Fruit fly (Drosophila melanogaster) whole organism, embryonic: ENCODE data around the gene CG32102.

ENCODE experiments used
- Aef1 ChIP-seq: fragments of 200-800 bp; sonication (Bioruptor generic); IDR thresholded peaks from 3 replicates; pipeline ENCODE4 v1.3.6; 2022; ENCODE audit warnings: missing biosample characterization, missing genetic modification characterization
- Antp ChIP-seq: fragments of 200-800 bp; sonication (Bioruptor generic); optimal IDR thresholded peaks from 3 replicates; lab custom pipeline; 2016; ENCODE audit warnings: missing biosample characterization, missing genetic modification characterization
- BtbVII ChIP-seq: fragments of 200-800 bp; sonication (Bioruptor generic); optimal IDR thresholded peaks from 3 replicates; lab custom pipeline; 2017; ENCODE audit warnings: missing biosample characterization, mild to moderate bottlenecking, missing genetic modification characterization
- CG10147 ChIP-seq: fragments of 200-800 bp; sonication (Bioruptor generic); optimal IDR thresholded peaks from 2 replicates; lab custom pipeline; 2019; ENCODE audit warnings: missing biosample characterization, mild to moderate bottlenecking, missing genetic modification characterization, moderate library complexity
- CG11247 ChIP-seq: fragments of 200-800 bp; sonication (Bioruptor generic); IDR thresholded peaks from 2 replicates; pipeline ENCODE4 v1.3.6; 2022; ENCODE audit warnings: missing biosample characterization, missing genetic modification characterization
- CG11723 ChIP-seq: fragments of 200-800 bp; sonication (Bioruptor generic); optimal IDR thresholded peaks from 2 replicates; lab custom pipeline; 2017; ENCODE audit warnings: missing biosample characterization, mild to moderate bottlenecking, missing genetic modification characterization
- CG12071 ChIP-seq: fragments of 200-800 bp; sonication (Bioruptor generic); optimal IDR thresholded peaks from 3 replicates; lab custom pipeline; 2018; ENCODE audit warnings: missing biosample characterization, mild to moderate bottlenecking, missing genetic modification characterization
- CG12155 ChIP-seq: fragments of 200-800 bp; sonication (Bioruptor generic); optimal IDR thresholded peaks from 3 replicates; lab custom pipeline; 2016; ENCODE audit warnings: missing biosample characterization, missing genetic modification characterization
- CG12659 ChIP-seq: fragments of 200-800 bp; sonication (Bioruptor generic); optimal IDR thresholded peaks from 3 replicates; lab custom pipeline; 2017; ENCODE audit warnings: mild to moderate bottlenecking, missing biosample characterization, missing genetic modification reagents, missing genetic modification characterization
- CG1529 ChIP-seq: fragments of 200-800 bp; sonication (Bioruptor generic); optimal IDR thresholded peaks from 3 replicates; lab custom pipeline; 2018; ENCODE audit warnings: missing biosample characterization, missing genetic modification characterization
- CG15601 ChIP-seq: fragments of 200-800 bp; sonication (Bioruptor generic); optimal IDR thresholded peaks from 3 replicates; lab custom pipeline; 2019; ENCODE audit warnings: missing biosample characterization, mild to moderate bottlenecking, missing genetic modification characterization, moderate library complexity
- CG2120 ChIP-seq: fragments of 200-800 bp; sonication (Bioruptor generic); optimal IDR thresholded peaks from 3 replicates; lab custom pipeline; 2016; ENCODE audit warnings: missing biosample characterization, missing genetic modification characterization
- CG2199 ChIP-seq: fragments of 200-800 bp; sonication (Bioruptor generic); IDR thresholded peaks from 3 replicates; pipeline ENCODE4 v1.3.6; 2022; ENCODE audit warnings: missing biosample characterization, missing genetic modification characterization
- CG32767 ChIP-seq: fragments of 200-800 bp; sonication (Bioruptor generic); IDR thresholded peaks from 2 replicates; pipeline ENCODE4 v1.3.6; 2022; ENCODE audit warnings: missing biosample characterization, missing genetic modification characterization
- CG33213 ChIP-seq: fragments of 200-800 bp; sonication (Bioruptor generic); optimal IDR thresholded peaks from 3 replicates; lab custom pipeline; 2016; ENCODE audit warnings: missing biosample characterization, missing genetic modification characterization
- CG6765 ChIP-seq: fragments of 200-800 bp; sonication (Bioruptor generic); optimal IDR thresholded peaks from 3 replicates; lab custom pipeline; 2017; ENCODE audit warnings: missing biosample characterization, mild to moderate bottlenecking, missing genetic modification characterization
- CG7839 ChIP-seq: fragments of 200-800 bp; sonication (Bioruptor generic); optimal IDR thresholded peaks from 3 replicates; lab custom pipeline; 2018; ENCODE audit warnings: missing biosample characterization, mild to moderate bottlenecking, missing genetic modification characterization, moderate library complexity
- CG7928 ChIP-seq: fragments of 200-800 bp; sonication (Bioruptor generic); optimal IDR thresholded peaks from 2 replicates; lab custom pipeline; 2017; ENCODE audit warnings: missing biosample characterization, mild to moderate bottlenecking, missing genetic modification characterization
- CG8924 ChIP-seq: fragments of 200-800 bp; optimal IDR thresholded peaks from 3 replicates; lab custom pipeline; 2019; ENCODE audit warnings: missing biosample characterization, mild to moderate bottlenecking, missing genetic modification characterization, moderate library complexity
- CG9932 ChIP-seq: fragments of 200-800 bp; sonication (Bioruptor generic); IDR thresholded peaks from 2 replicates; pipeline ENCODE4 v1.3.6; 2022; ENCODE audit warnings: missing biosample characterization, missing genetic modification characterization
- D19A ChIP-seq: fragments of 200-800 bp; optimal IDR thresholded peaks from 3 replicates; lab custom pipeline; 2019; ENCODE audit warnings: missing biosample characterization, mild to moderate bottlenecking, missing genetic modification characterization, moderate library complexity
- D19B ChIP-seq: fragments of 200-800 bp; sonication (Bioruptor generic); optimal IDR thresholded peaks from 2 replicates; lab custom pipeline; 2017; ENCODE audit warnings: missing biosample characterization, mild to moderate bottlenecking, missing genetic modification characterization
- Dbx ChIP-seq: fragments of 200-800 bp; sonication (Bioruptor generic); IDR thresholded peaks from 3 replicates; pipeline ENCODE4 v1.3.6; 2022; ENCODE audit warnings: missing biosample characterization, missing genetic modification characterization
- Dp ChIP-seq: fragments of 200-800 bp; sonication (Bioruptor generic); optimal IDR thresholded peaks from 2 replicates; lab custom pipeline; 2018; ENCODE audit warnings: missing biosample characterization, mild to moderate bottlenecking, missing genetic modification characterization, moderate library complexity
- Ets65A ChIP-seq: fragments of 200-800 bp; sonication (Bioruptor generic); peaks from one replicate; lab custom pipeline; 2016; ENCODE audit warnings: missing biosample characterization, missing genetic modification characterization
- H15 ChIP-seq: fragments of 200-800 bp; sonication (Bioruptor generic); IDR thresholded peaks from 3 replicates; pipeline ENCODE4 v1.3.6; 2022; ENCODE audit warnings: missing biosample characterization, missing genetic modification characterization
- H2.0 ChIP-seq: fragments of 200-800 bp; sonication (Bioruptor generic); IDR thresholded peaks from 2 replicates; pipeline ENCODE4 v1.3.6; 2022; ENCODE audit warnings: missing biosample characterization, missing genetic modification characterization
- HLH4C ChIP-seq: fragments of 200-800 bp; sonication (Bioruptor generic); IDR thresholded peaks from 3 replicates; pipeline ENCODE4 v1.3.6; 2022; ENCODE audit warnings: missing biosample characterization, missing genetic modification characterization; ENCODE audit not compliant: partially characterized antibody
- HLH54F ChIP-seq: fragments of 200-800 bp; sonication (Bioruptor generic); optimal IDR thresholded peaks from 3 replicates; lab custom pipeline; 2016; ENCODE audit warnings: missing biosample characterization, missing genetic modification characterization
- Med ChIP-seq: fragments of 200-800 bp; sonication (Bioruptor generic); peaks from one replicate; lab custom pipeline; 2016; ENCODE audit warnings: missing biosample characterization, missing genetic modification characterization, mild to moderate bottlenecking, inconsistent platforms, moderate library complexity
- Nf-YA ChIP-seq: fragments of 200-800 bp; sonication (Bioruptor generic); IDR thresholded peaks from 2 replicates; pipeline ENCODE4 v1.3.6; 2022; ENCODE audit warnings: missing biosample characterization, missing genetic modification characterization
- PHDP ChIP-seq: fragments of 200-800 bp; sonication (Bioruptor generic); optimal IDR thresholded peaks from 3 replicates; lab custom pipeline; 2018; ENCODE audit warnings: missing biosample characterization, mild to moderate bottlenecking, missing genetic modification characterization, moderate library complexity
- Ravus ChIP-seq: fragments of 200-800 bp; sonication (Bioruptor generic); IDR thresholded peaks from 2 replicates; pipeline ENCODE4 v1.3.6; 2022; ENCODE audit warnings: missing biosample characterization, missing genetic modification characterization
- TFAM ChIP-seq: fragments of 200-800 bp; sonication (Bioruptor generic); optimal IDR thresholded peaks from 2 replicates; lab custom pipeline; 2017; ENCODE audit warnings: missing biosample characterization, missing genetic modification characterization, inconsistent platforms
- Tbp ChIP-seq: fragments of >200 bp; optimal IDR thresholded peaks from 2 replicates; lab custom pipeline; 2018; ENCODE audit warnings: missing biosample characterization, missing genetic modification characterization
- aop ChIP-seq: fragments of 200-800 bp; sonication (Bioruptor generic); IDR thresholded peaks from 2 replicates; pipeline ENCODE4 v1.3.6; 2022; ENCODE audit warnings: missing biosample characterization, missing genetic modification characterization
- dmrt99B ChIP-seq: fragments of 200-800 bp; sonication (Bioruptor generic); optimal IDR thresholded peaks from 2 replicates; lab custom pipeline; 2018; ENCODE audit warnings: missing biosample characterization, mild to moderate bottlenecking, missing genetic modification characterization, moderate library complexity
- dpn ChIP-seq, 2 experiments: fragments of 200-800 bp; sonication (Bioruptor generic); optimal IDR thresholded peaks; 3 replicates each; lab custom pipeline; 2016; ENCODE audit warnings: missing biosample characterization in 2 of 2, missing genetic modification characterization in 2 of 2
- ems ChIP-seq: fragments of 200-800 bp; sonication (Bioruptor generic); optimal IDR thresholded peaks from 3 replicates; lab custom pipeline; 2016; ENCODE audit warnings: missing biosample characterization, missing genetic modification characterization
- fd3F ChIP-seq: fragments of 200-800 bp; sonication (Bioruptor generic); optimal IDR thresholded peaks from 2 replicates; lab custom pipeline; 2018; ENCODE audit warnings: missing biosample characterization, mild to moderate bottlenecking, missing genetic modification characterization, moderate library complexity
- ftz-f1 ChIP-seq: fragments of 200-800 bp; sonication (Bioruptor generic); optimal IDR thresholded peaks from 2 replicates; lab custom pipeline; 2016; ENCODE audit warnings: missing biosample characterization, missing genetic modification characterization
- hbn ChIP-seq: fragments of 200-800 bp; sonication (Bioruptor generic); IDR thresholded peaks from 2 replicates; pipeline ENCODE4 v1.3.6; 2022; ENCODE audit warnings: missing biosample characterization, missing genetic modification characterization; ENCODE audit not compliant: partially characterized antibody
- klu ChIP-seq: fragments of 200-800 bp; sonication (Bioruptor generic); IDR thresholded peaks from 2 replicates; pipeline ENCODE4 v1.3.6; 2022; ENCODE audit warnings: missing biosample characterization, missing genetic modification characterization
- pros ChIP-seq: fragments of 200-800 bp; sonication (Bioruptor generic); optimal IDR thresholded peaks from 3 replicates; lab custom pipeline; 2019; ENCODE audit warnings: missing biosample characterization, mild to moderate bottlenecking, missing genetic modification characterization, moderate library complexity
- run ChIP-seq: fragments of 200-800 bp; sonication (Bioruptor generic); optimal IDR thresholded peaks from 3 replicates; lab custom pipeline; 2018; ENCODE audit warnings: missing biosample characterization, mild to moderate bottlenecking, missing genetic modification characterization
- tgo ChIP-seq: fragments of 200-800 bp; sonication (Bioruptor generic); IDR thresholded peaks from 3 replicates; pipeline ENCODE4 v1.3.6; 2022; ENCODE audit warnings: missing biosample characterization, missing genetic modification characterization
- vvl ChIP-seq: fragments of 200-800 bp; sonication (Bioruptor generic); IDR thresholded peaks from 2 replicates; pipeline ENCODE4 v1.3.6; 2022; ENCODE audit warnings: missing biosample characterization, missing genetic modification characterization
- wek ChIP-seq: fragments of 200-800 bp; sonication (Bioruptor generic); optimal IDR thresholded peaks from 3 replicates; lab custom pipeline; 2018; ENCODE audit warnings: missing biosample characterization, mild to moderate bottlenecking, missing genetic modification characterization, moderate library complexity
- wor ChIP-seq: fragments of 200-800 bp; sonication (Bioruptor generic); IDR thresholded peaks from 2 replicates; pipeline ENCODE4 v1.3.6; 2022; ENCODE audit warnings: missing biosample characterization, missing genetic modification characterization
- zen2 ChIP-seq: fragments of 200-800 bp; sonication (Bioruptor generic); IDR thresholded peaks from 3 replicates; pipeline ENCODE4 v1.3.6; 2022; ENCODE audit warnings: missing biosample characterization, missing genetic modification characterization; ENCODE audit not compliant: partially characterized antibody

Gene CG32102

DNA sequence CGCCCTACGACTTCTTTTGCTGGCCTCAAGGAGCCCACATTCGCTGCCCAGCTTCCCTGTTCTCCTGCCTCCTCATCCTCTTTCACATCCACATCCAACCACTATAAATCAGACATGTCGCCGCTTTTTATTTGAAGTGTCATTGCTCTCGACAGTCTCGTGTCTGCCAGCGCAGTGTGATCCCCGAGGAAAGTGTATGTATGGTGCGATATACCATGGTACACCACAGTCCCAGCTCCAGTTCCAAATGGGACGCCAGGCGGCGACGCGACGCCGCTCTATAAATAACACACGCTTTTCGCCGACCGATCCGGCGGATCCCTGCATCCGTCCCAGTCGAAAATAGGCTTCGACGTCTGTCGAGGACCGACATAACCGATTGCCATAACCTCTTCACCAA is 8.6 kb upstream of the CG32102 start:
- no peak for TF ChIP-seq CG12071
- TF ChIP-seq TFAM (GFP tag; lab: Kevin White, UChicago), result no peak
- no peak for TF ChIP-seq wor (GFP tag; lab: Robert Waterston, UW)
- peak; percentile 67 for TF ChIP-seq D19A (tag; lab: Kevin White, UChicago)
- peak; percentile 63 for TF ChIP-seq Ets65A (GFP tag; lab: Kevin White, UChicago)
- TF ChIP-seq H15 (GFP tag; lab: Robert Waterston, UW), result no peak
- peak; percentile 12 for TF ChIP-seq Med (GFP tag; lab: Kevin White, UChicago)
- peak; percentile 71; the same call in 1 of the 3 replicates for TF ChIP-seq CG2199 (GFP tag; lab: Robert Waterston, UW)

DNA sequence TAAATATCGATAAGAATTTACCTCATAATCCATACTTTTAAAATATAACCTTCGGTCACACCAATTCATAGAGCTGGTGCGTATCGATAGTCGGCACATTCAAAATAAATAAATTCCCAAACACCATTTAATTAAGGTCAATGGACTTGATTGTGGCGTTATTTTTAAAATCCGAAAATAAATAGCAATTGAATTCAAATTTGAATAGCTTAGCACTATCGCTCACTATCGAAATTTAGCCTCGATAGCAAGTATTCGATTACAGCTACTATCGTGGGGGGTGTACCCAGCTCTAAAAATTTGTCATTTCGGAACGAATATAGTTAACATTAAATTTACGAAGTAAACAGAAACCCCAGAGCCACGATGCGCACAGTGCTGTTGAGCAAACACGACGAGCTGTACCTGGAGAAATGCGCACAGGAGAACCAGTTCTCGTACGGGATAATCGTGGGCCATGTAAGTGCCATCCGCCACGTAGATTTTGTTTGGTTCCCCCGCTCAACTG is 1.9 kb upstream of the CG32102 start, which contains the start of gene CG10616:
CG10616 (plus strand) TSS at position 258 of the 508 bp plus-strand sequence.
- TF ChIP-seq PHDP, result no peak
- no peak for TF ChIP-seq CG7928 (GFP tag; lab: Kevin White, UChicago)
- TF ChIP-seq CG2120 (GFP tag; lab: Kevin White, UChicago), result peak; percentile 1
- no peak for TF ChIP-seq CG32767 (GFP tag; lab: Robert Waterston, UW)
- no peak for TF ChIP-seq Ravus
- TF ChIP-seq pros, result no peak
- TF ChIP-seq CG15601 (tag; lab: Kevin White, UChicago), result no peak
- no peak for TF ChIP-seq CG7839 (tag; lab: Kevin White, UChicago)
- TF ChIP-seq BtbVII (GFP tag; lab: Kevin White, UChicago), result no peak
- no peak for TF ChIP-seq dmrt99B
- TF ChIP-seq tgo (GFP tag; lab: Robert Waterston, UW), result no peak
- TF ChIP-seq CG33213 (GFP tag; lab: Kevin White, UChicago), result peak; percentile 28
- TF ChIP-seq CG12155 (GFP tag; lab: Kevin White, UChicago), result no peak
- TF ChIP-seq CG1529 (GFP tag; lab: Kevin White, UChicago), result no peak
- TF ChIP-seq Dbx (GFP tag; lab: Robert Waterston, UW), result no peak
- TF ChIP-seq H2.0 (GFP tag; lab: Robert Waterston, UW), result no peak
- TF ChIP-seq zen2 (GFP tag; lab: Robert Waterston, UW), result peak; percentile 92
- TF ChIP-seq CG11723, result no peak
- TF ChIP-seq run, result no peak
- peak; percentile 94 for TF ChIP-seq HLH4C (GFP tag; lab: Robert Waterston, UW)
- peak in 1 of 2 experiments; percentile 18 for TF ChIP-seq dpn (GFP tag; optimal IDR thresholded peaks at IDR 0.05; lab: Kevin White, UChicago)
- peak; percentile 95 for TF ChIP-seq hbn (GFP tag; lab: Robert Waterston, UW)
- peak; percentile 22 for TF ChIP-seq CG12659 (GFP tag; lab: Kevin White, UChicago)
- TF ChIP-seq klu, result no peak
- TF ChIP-seq Tbp, result no peak
- no peak for TF ChIP-seq CG8924 (tag; lab: Kevin White, UChicago)
- TF ChIP-seq ftz-f1 (GFP tag; lab: Kevin White, UChicago), result no peak
- no peak; the same call in 1 of the 2 replicates for TF ChIP-seq CG9932 (GFP tag; lab: Robert Waterston, UW)
- TF ChIP-seq vvl, result 0 out of 2 replicates have a peak, but pooled peaks have one; percentile 13
- TF ChIP-seq fd3F (GFP tag; lab: Kevin White, UChicago), result no peak
- no peak for TF ChIP-seq CG10147
- TF ChIP-seq Nf-YA (GFP tag; lab: Robert Waterston, UW), result no peak
- TF ChIP-seq CG6765, result no peak
- no peak for TF ChIP-seq HLH54F
- TF ChIP-seq aop (GFP tag; lab: Robert Waterston, UW), result no peak
- no peak for TF ChIP-seq ems (GFP tag; lab: Kevin White, UChicago)
- no peak for TF ChIP-seq CG11247 (GFP tag; lab: Robert Waterston, UW)
- no peak for TF ChIP-seq Aef1 (GFP tag; lab: Robert Waterston, UW)
- TF ChIP-seq Dp, result peak; percentile 68
- no peak for TF ChIP-seq D19B (GFP tag; lab: Kevin White, UChicago)
- no peak for TF ChIP-seq wek (GFP tag; lab: Kevin White, UChicago)
- no peak for TF ChIP-seq Antp
